Worm (Caenorhabditis elegans) whole organism, young adult: ENCODE results near the gene insc-1.
A peak's percentile ranks its signal among the peaks of the same experiment; 100 is the strongest.

Experiments
- B0035.1 ChIP-seq: sonication (generic microtip); optimal IDR thresholded peaks from 2 replicates; lab custom pipeline; 2016; ENCODE audit warnings: missing genetic modification characterization, mild to moderate bottlenecking, missing compliant biosample characterization, missing genotype, missing genetic modification reagents
- B0261.1 ChIP-seq: sonication (generic microtip); optimal IDR thresholded peaks from 2 replicates; lab custom pipeline; 2016; ENCODE audit warnings: mild to moderate bottlenecking, missing genetic modification characterization, moderate library complexity, missing compliant biosample characterization
- F37B4.10 ChIP-seq: fragments of 200-800 bp; sonication (Bioruptor generic); IDR thresholded peaks from 2 replicates; pipeline ENCODE4 v1.3.6; 2022; ENCODE audit warnings: missing genetic modification characterization, missing compliant biosample characterization
- F52B5.7 ChIP-seq: sonication (generic microtip); optimal IDR thresholded peaks from 2 replicates; lab custom pipeline; 2016; ENCODE audit warnings: mild to moderate bottlenecking, missing genetic modification characterization, missing compliant biosample characterization
- F57A8.1 ChIP-seq: fragments of 200-800 bp; sonication (Bioruptor generic); optimal IDR thresholded peaks from 2 replicates; lab custom pipeline; 2018; ENCODE audit warnings: mild to moderate bottlenecking, missing genetic modification characterization, moderate library complexity, missing compliant biosample characterization
- K12H6.12 ChIP-seq: fragments of 200-800 bp; sonication (Bioruptor generic); optimal IDR thresholded peaks from 2 replicates; lab custom pipeline; 2018; ENCODE audit warnings: mild to moderate bottlenecking, missing genetic modification characterization, missing compliant biosample characterization
- Y53F4B.3 ChIP-seq: fragments of 200-800 bp; sonication (Bioruptor generic); IDR thresholded peaks from 2 replicates; pipeline ENCODE4 v1.3.6; 2022; ENCODE audit warnings: missing genetic modification reagents, missing genetic modification characterization, missing compliant biosample characterization
- Y67H2A.10 ChIP-seq: fragments of 200-800 bp; sonication (Bioruptor generic); conservative IDR thresholded peaks from 2 replicates; pipeline ENCODE4 v1.3.6; 2022; ENCODE audit warnings: missing genetic modification reagents, missing genetic modification characterization, missing compliant biosample characterization
- Y79H2A.3 ChIP-seq: fragments of 200-800 bp; sonication (Bioruptor generic); conservative IDR thresholded peaks from 2 replicates; pipeline ENCODE4 v1.3.6; 2022; ENCODE audit warnings: missing genetic modification reagents, missing genetic modification characterization, missing compliant biosample characterization
- Y95B8A.8 ChIP-seq: fragments of 200-800 bp; sonication (Bioruptor generic); IDR thresholded peaks from 2 replicates; pipeline ENCODE4 v1.3.6; 2022; ENCODE audit warnings: missing genetic modification reagents, missing genetic modification characterization, missing compliant biosample characterization
- ZK185.1 ChIP-seq: sonication (generic microtip); optimal IDR thresholded peaks from 2 replicates; lab custom pipeline; 2016; ENCODE audit warnings: mild to moderate bottlenecking, missing genetic modification characterization, missing compliant biosample characterization; ENCODE audit not compliant: poor library complexity, severe bottlenecking
- ama-1 ChIP-seq, 3 experiments: fragments of 150-350 bp in 1 of 3; sonication (generic microtip) in 2 of 3; optimal IDR thresholded peaks; 2 replicates each; lab custom pipeline; 2014 to 2018; ENCODE audit warnings: missing biosample characterization in 2 of 3, missing genetic modification characterization in 2 of 3, missing genetic modification reagents in 2 of 3
- attf-6 ChIP-seq: fragments of 200-800 bp; sonication (Bioruptor generic); IDR thresholded peaks from 2 replicates; pipeline ENCODE4 v1.3.6; 2022; ENCODE audit warnings: missing genetic modification reagents, missing genetic modification characterization, missing compliant biosample characterization
- bed-1 ChIP-seq: fragments of 200-800 bp; sonication (Bioruptor generic); IDR thresholded peaks from 2 replicates; pipeline ENCODE4 v1.3.6; 2022; ENCODE audit warnings: missing genetic modification reagents, missing genetic modification characterization, missing compliant biosample characterization
- bed-2 ChIP-seq: fragments of 200-800 bp; sonication (Bioruptor generic); IDR thresholded peaks from 2 replicates; pipeline ENCODE4 v1.3.6; 2022; ENCODE audit warnings: missing genetic modification reagents, missing genetic modification characterization, missing compliant biosample characterization
- chd-7 ChIP-seq: sonication (generic microtip); optimal IDR thresholded peaks from 2 replicates; lab custom pipeline; 2016; ENCODE audit warnings: mild to moderate bottlenecking, missing genetic modification characterization, moderate library complexity, missing compliant biosample characterization
- die-1 ChIP-seq: sonication (generic microtip); optimal IDR thresholded peaks from 2 replicates; lab custom pipeline; 2016; ENCODE audit warnings: missing genotype, mild to moderate bottlenecking, missing genetic modification characterization, missing compliant biosample characterization
- dox-1 ChIP-seq: fragments of 200-800 bp; sonication (Bioruptor generic); IDR thresholded peaks from 2 replicates; pipeline ENCODE4 v1.3.6; 2022; ENCODE audit warnings: missing genetic modification reagents, missing genetic modification characterization, missing compliant biosample characterization
- dpff-1 ChIP-seq: sonication (generic microtip); optimal IDR thresholded peaks from 2 replicates; lab custom pipeline; 2017; ENCODE audit warnings: mild to moderate bottlenecking, missing genetic modification characterization, missing compliant biosample characterization
- efl-1 ChIP-seq: fragments of 150-350 bp; optimal IDR thresholded peaks from 2 replicates; lab custom pipeline; 2014; ENCODE audit warnings: missing biosample characterization, missing genetic modification reagents, missing genetic modification characterization
- egl-18 ChIP-seq: fragments of 200-800 bp; sonication (Bioruptor generic); IDR thresholded peaks from 2 replicates; pipeline ENCODE4 v1.3.6; 2022; ENCODE audit warnings: missing genetic modification reagents, missing genetic modification characterization, missing compliant biosample characterization
- egl-44 ChIP-seq: fragments of 200-800 bp; sonication (Bioruptor generic); IDR thresholded peaks from 2 replicates; pipeline ENCODE4 v1.3.6; 2022; ENCODE audit warnings: missing genetic modification reagents, missing genetic modification characterization, missing compliant biosample characterization
- ekl-4 ChIP-seq: fragments of 200-800 bp; sonication (Bioruptor generic); IDR thresholded peaks from 2 replicates; pipeline ENCODE4 v1.3.6; 2022; ENCODE audit warnings: missing genetic modification reagents, missing genetic modification characterization, missing compliant biosample characterization
- him-1 ChIP-seq: sonication (generic microtip); optimal IDR thresholded peaks from 2 replicates; lab custom pipeline; 2016; ENCODE audit warnings: missing genotype, missing genetic modification reagents, missing genetic modification characterization, missing compliant biosample characterization
- hlh-12 ChIP-seq: sonication (generic microtip); optimal IDR thresholded peaks from 2 replicates; lab custom pipeline; 2016; ENCODE audit warnings: missing genetic modification characterization, missing compliant biosample characterization
- lag-1 ChIP-seq: fragments of 200-800 bp; sonication (Bioruptor generic); IDR thresholded peaks from 2 replicates; pipeline ENCODE4 v1.3.6; 2022; ENCODE audit warnings: missing genetic modification reagents, missing genetic modification characterization, missing compliant biosample characterization
- let-607 ChIP-seq, 2 experiments: fragments of 200-800 bp in 1 of 2; sonication (Bioruptor generic) in 1 of 2; sonication (generic microtip) in 1 of 2; optimal IDR thresholded peaks; 2 replicates each; lab custom pipeline; 2016 to 2018; ENCODE audit warnings: mild to moderate bottlenecking in 2 of 2, missing compliant biosample characterization in 2 of 2, missing genetic modification characterization in 2 of 2, moderate library complexity in 2 of 2, missing genotype in 1 of 2
- lin-26 ChIP-seq: fragments of 200-800 bp; sonication (Bioruptor generic); IDR thresholded peaks from 2 replicates; pipeline ENCODE4 v1.3.6; 2022; ENCODE audit warnings: missing genetic modification reagents, missing genetic modification characterization, missing compliant biosample characterization
- lin-35 ChIP-seq, 3 experiments: fragments of 150-350 bp in 2 of 3; sonication (generic microtip) in 1 of 3; optimal IDR thresholded peaks; 2 replicates each; lab custom pipeline; 2014 to 2018; ENCODE audit warnings: missing biosample characterization in 3 of 3, missing genetic modification characterization in 3 of 3, missing genetic modification reagents in 3 of 3
- lin-40 ChIP-seq: sonication (generic microtip); optimal IDR thresholded peaks from 2 replicates; lab custom pipeline; 2016; ENCODE audit warnings: missing genetic modification characterization, mild to moderate bottlenecking, missing compliant biosample characterization, missing genotype, missing genetic modification reagents
- lir-1 ChIP-seq: fragments of 200-800 bp; sonication (Bioruptor generic); conservative IDR thresholded peaks from 2 replicates; pipeline ENCODE4 v1.3.6; 2022; ENCODE audit warnings: missing genetic modification reagents, missing genetic modification characterization, missing compliant biosample characterization
- madf-10 ChIP-seq: sonication (generic microtip); optimal IDR thresholded peaks from 2 replicates; lab custom pipeline; 2016; ENCODE audit warnings: mild to moderate bottlenecking, missing genetic modification characterization, missing compliant biosample characterization
- madf-6 ChIP-seq: fragments of 200-800 bp; sonication (Bioruptor generic); IDR thresholded peaks from 2 replicates; pipeline ENCODE4 v1.3.6; 2022; ENCODE audit warnings: missing genetic modification reagents, missing genetic modification characterization, missing compliant biosample characterization
- mxl-1 ChIP-seq: sonication (generic microtip); optimal IDR thresholded peaks from 2 replicates; lab custom pipeline; 2016; ENCODE audit warnings: missing genetic modification characterization, missing compliant biosample characterization
- nfya-1 ChIP-seq: sonication (generic microtip); optimal IDR thresholded peaks from 2 replicates; lab custom pipeline; 2017; ENCODE audit warnings: antibody characterized with exemption, missing compliant biosample characterization, missing genetic modification characterization, borderline replicate concordance; ENCODE audit not compliant: insufficient read depth
- nhr-90 ChIP-seq: sonication (generic microtip); optimal IDR thresholded peaks from 2 replicates; lab custom pipeline; 2016; ENCODE audit warnings: missing genotype, mild to moderate bottlenecking, missing genetic modification characterization, missing compliant biosample characterization
- pha-4 ChIP-seq: fragments of 150-350 bp; sonication (generic microtip); optimal IDR thresholded peaks from 2 replicates; lab custom pipeline; 2014; ENCODE audit warnings: missing biosample characterization, missing genetic modification reagents, missing genetic modification characterization
- rec-8 ChIP-seq, 2 experiments: sonication (generic microtip); optimal IDR thresholded peaks; 2 replicates each; lab custom pipeline; 2016; ENCODE audit warnings: mild to moderate bottlenecking in 2 of 2, missing genetic modification characterization in 2 of 2, missing genetic modification reagents in 2 of 2, missing genotype in 2 of 2, missing biosample characterization in 1 of 2, missing compliant biosample characterization in 1 of 2, moderate library complexity in 1 of 2
- snpc-4 ChIP-seq, 5 experiments: fragments of 150-350 bp in 1 of 5; sonication (generic microtip) in 4 of 5; optimal IDR thresholded peaks; 2 replicates each; lab custom pipeline; 2014 to 2018; ENCODE audit warnings: missing genetic modification characterization in 5 of 5, missing biosample characterization in 3 of 5, antibody characterized with exemption in 2 of 5, mild to moderate bottlenecking in 2 of 5, missing compliant biosample characterization in 2 of 5, missing genotype in 2 of 5, moderate library complexity in 2 of 5, missing genetic modification reagents in 1 of 5
- tlf-1 ChIP-seq: fragments of 200-800 bp; sonication (Bioruptor generic); optimal IDR thresholded peaks from 2 replicates; lab custom pipeline; 2018; ENCODE audit warnings: mild to moderate bottlenecking, missing genetic modification characterization, missing compliant biosample characterization
- zim-3 ChIP-seq: sonication (generic microtip); optimal IDR thresholded peaks from 2 replicates; lab custom pipeline; 2017; ENCODE audit warnings: mild to moderate bottlenecking, missing genetic modification characterization, moderate library complexity, missing compliant biosample characterization
- ztf-18 ChIP-seq: sonication (generic microtip); optimal IDR thresholded peaks from 2 replicates; lab custom pipeline; 2016; ENCODE audit warnings: missing genotype, mild to moderate bottlenecking, missing genetic modification characterization, missing compliant biosample characterization
- ztf-25 ChIP-seq: fragments of 200-800 bp; sonication (Bioruptor generic); IDR thresholded peaks from 2 replicates; pipeline ENCODE4 v1.3.6; 2022; ENCODE audit warnings: missing genetic modification reagents, missing genetic modification characterization, missing compliant biosample characterization
- ztf-26 ChIP-seq: sonication (generic microtip); optimal IDR thresholded peaks from 2 replicates; lab custom pipeline; 2017; ENCODE audit warnings: missing genetic modification characterization, missing compliant biosample characterization

insc-1 gene

DNA sequence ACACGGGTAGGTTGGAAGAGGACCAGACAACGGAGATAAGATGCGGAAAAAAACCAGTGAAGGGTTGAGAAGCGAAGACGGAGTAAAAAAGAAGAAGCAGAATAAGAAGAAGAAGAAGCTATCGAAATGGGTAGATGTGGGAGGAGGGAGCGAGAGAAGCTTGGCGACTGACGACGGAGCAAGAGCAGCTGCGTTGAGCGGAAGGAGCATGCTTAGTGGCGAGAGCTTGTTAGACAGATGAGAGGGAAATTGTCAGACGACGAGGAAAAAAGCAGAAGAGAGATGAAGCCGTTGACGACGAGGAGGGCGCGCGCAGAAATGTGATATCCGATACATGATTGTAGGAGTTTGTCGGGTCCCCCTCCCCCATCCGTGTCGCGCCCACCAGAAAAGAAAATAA is 31.7 kb upstream of the insc-1 start (continued):
- TF ChIP-seq bed-1: no peak
- TF ChIP-seq hlh-12: no peak
- TF ChIP-seq ztf-26 (tag; lab: Kevin White, UChicago): no peak
- no peak for TF ChIP-seq ama-1 (optimal IDR thresholded peaks at IDR 0.05; lab: Kevin White, UChicago)
- no peak for TF ChIP-seq ama-1 (GFP tag; optimal IDR thresholded peaks at IDR 0.05; lab: Kevin White, UChicago)
- peak; percentile 59 for TF ChIP-seq K12H6.12
- no peak for TF ChIP-seq lin-35 (GFP tag; optimal IDR thresholded peaks at IDR 0.05; lab: Kevin White, UChicago)
- no peak for TF ChIP-seq F57A8.1
- no peak for TF ChIP-seq ekl-4 (GFP tag; lab: Robert Waterston, UW)
- TF ChIP-seq bed-2 (GFP tag; lab: Robert Waterston, UW): 0 out of 2 replicates have a peak, but pooled peaks have one; percentile 20
- TF ChIP-seq lin-40: peak; percentile 48
- peak; percentile 18 for TF ChIP-seq zim-3

DNA sequence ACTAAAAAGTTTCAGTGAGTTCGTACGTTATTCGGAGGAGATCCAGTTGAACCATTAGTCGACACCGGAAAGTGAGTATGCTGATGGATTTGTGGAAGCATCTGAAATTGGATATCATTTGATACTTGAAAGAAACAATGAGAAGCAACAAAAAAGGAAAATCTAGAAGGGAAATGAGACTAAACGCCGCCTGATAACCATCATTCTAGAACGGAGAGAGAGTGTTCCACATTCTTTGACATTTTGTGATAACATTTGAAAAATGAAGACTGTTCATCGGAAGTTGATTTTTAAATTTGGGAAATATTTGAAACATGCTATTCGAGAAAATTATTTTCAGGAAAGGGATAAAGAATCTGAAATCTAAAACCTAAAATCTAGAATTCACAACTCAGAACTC is 27.5 kb upstream of the insc-1 start, which contains the start of gene npax-1:
npax-1 (minus strand) TSS at position 101 of the 400 bp plus-strand sequence.
- TF ChIP-seq efl-1 (GFP tag; lab: Kevin White, UChicago) (no peak), Y67H2A.10 (GFP tag; lab: Robert Waterston, UW) (no peak), let-607 (tag; optimal IDR thresholded peaks at IDR 0.05; lab: Kevin White, UChicago) (no peak), mxl-1 (tag; lab: Kevin White, UChicago) (no peak), zim-3 (no peak), egl-44 (no peak), chd-7 (no peak), dpff-1 (tag; lab: Kevin White, UChicago) (no peak), lin-26 (GFP tag; lab: Robert Waterston, UW) (no peak), nfya-1 (no peak), attf-6 (GFP tag; lab: Robert Waterston, UW) (no peak)

DNA sequence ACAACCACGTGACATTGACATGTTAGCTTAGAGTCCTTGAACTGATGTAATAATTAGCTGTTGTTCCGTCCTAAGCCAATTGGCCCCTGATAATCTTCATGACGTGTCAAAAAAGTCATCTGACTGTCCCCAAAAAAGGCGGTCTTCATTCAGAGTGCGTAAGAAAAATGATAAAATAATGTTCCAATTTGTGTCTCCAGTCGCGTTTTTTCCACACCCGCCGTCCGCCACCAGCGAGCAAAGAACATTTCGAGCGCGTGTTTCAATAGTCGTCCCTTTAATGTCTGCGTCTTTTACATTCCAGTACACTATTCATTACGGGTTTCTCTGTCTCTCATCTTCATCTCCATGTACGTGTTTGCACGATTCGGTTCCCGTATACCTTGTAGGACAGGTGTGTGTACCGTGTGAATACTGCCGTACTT is 21.2 kb upstream of the insc-1 start:
- TF ChIP-seq lir-1 (no peak), B0035.1 (tag; lab: Kevin White, UChicago) (no peak), him-1 (tag; lab: Kevin White, UChicago) (no peak), Y79H2A.3 (GFP tag; lab: Robert Waterston, UW) (no peak), zim-3 (no peak), F37B4.10 (GFP tag; lab: Robert Waterston, UW) (no peak), F57A8.1 (no peak), tlf-1 (GFP tag; lab: Kevin White, UChicago) (peak; percentile 53), rec-8 (tag; optimal IDR thresholded peaks at IDR 0.05; lab: Kevin White, UChicago) (no peak), snpc-4 (GFP tag; optimal IDR thresholded peaks at IDR 0.05; lab: Kevin White, UChicago) (no peak), snpc-4 (tag; optimal IDR thresholded peaks at IDR 0.05; lab: Kevin White, UChicago) (peak in 2 of 4 experiments; percentile 9 to 61), B0261.1 (tag; lab: Kevin White, UChicago) (no peak), efl-1 (GFP tag; lab: Kevin White, UChicago) (no peak), ama-1 (optimal IDR thresholded peaks at IDR 0.05; lab: Kevin White, UChicago) (no peak), ama-1 (GFP tag; optimal IDR thresholded peaks at IDR 0.05; lab: Kevin White, UChicago) (no peak), dox-1 (no peak; the same call in 1 of the 2 replicates), ztf-18 (tag; lab: Kevin White, UChicago) (no peak), nhr-90 (tag; lab: Kevin White, UChicago) (peak; percentile 70), pha-4 (tag; lab: Kevin White, UChicago) (peak; percentile 49), Y95B8A.8 (no peak), Y53F4B.3 (no peak), ZK185.1 (tag; lab: Kevin White, UChicago) (no peak), lag-1 (GFP tag; lab: Robert Waterston, UW) (no peak), F52B5.7 (tag; lab: Kevin White, UChicago) (no peak), mxl-1 (tag; lab: Kevin White, UChicago) (no peak), die-1 (tag; lab: Kevin White, UChicago) (peak; percentile 66), nfya-1 (no peak), madf-6 (GFP tag; lab: Robert Waterston, UW) (no peak), Y67H2A.10 (GFP tag; lab: Robert Waterston, UW) (no peak), ztf-25 (GFP tag; lab: Robert Waterston, UW) (no peak), let-607 (tag; optimal IDR thresholded peaks at IDR 0.05; lab: Kevin White, UChicago) (peak; percentile 42 to 60), egl-18 (GFP tag; lab: Robert Waterston, UW) (no peak), madf-10 (tag; lab: Kevin White, UChicago) (peak; percentile 18)
